Worm (Caenorhabditis elegans) whole organism, mixed stage, embryonic: ENCODE data around the gene msp-45.
A peak's percentile ranks its signal among the peaks of the same experiment; 100 is the strongest.

Experiments
- M03D4.4 ChIP-seq: sonication (generic microtip); optimal IDR thresholded peaks from 2 replicates; lab custom pipeline; 2017; ENCODE audit warnings: mild to moderate bottlenecking, missing genetic modification characterization, missing compliant biosample characterization
- bed-3 ChIP-seq: fragments of 200-800 bp; sonication (Bioruptor generic); optimal IDR thresholded peaks from 3 replicates; lab custom pipeline; 2018; ENCODE audit warnings: mild to moderate bottlenecking, missing genetic modification characterization, moderate library complexity, missing compliant biosample characterization
- blmp-1 ChIP-seq: fragments of 150-350 bp; optimal IDR thresholded peaks from 2 replicates; lab custom pipeline; 2014; ENCODE audit warnings: missing biosample characterization, missing genetic modification characterization
- ceh-43 ChIP-seq: fragments of 200-800 bp; sonication (Bioruptor generic); optimal IDR thresholded peaks from 2 replicates; lab custom pipeline; 2018; ENCODE audit warnings: mild to moderate bottlenecking, missing genetic modification characterization, moderate library complexity, missing compliant biosample characterization
- ceh-83 ChIP-seq: fragments of 200-800 bp; sonication (Bioruptor generic); optimal IDR thresholded peaks from 2 replicates; lab custom pipeline; 2018; ENCODE audit warnings: mild to moderate bottlenecking, missing genetic modification characterization, missing compliant biosample characterization
- ces-1 ChIP-seq: fragments of 150-350 bp; optimal IDR thresholded peaks from 2 replicates; lab custom pipeline; 2014; ENCODE audit warnings: missing biosample characterization, missing genetic modification reagents, missing genetic modification characterization
- drap-1 ChIP-seq: fragments of 200-800 bp; sonication (Bioruptor generic); optimal IDR thresholded peaks from 3 replicates; lab custom pipeline; 2018; ENCODE audit warnings: mild to moderate bottlenecking, missing genetic modification characterization, missing compliant biosample characterization
- elt-1 ChIP-seq: sonication (generic microtip); optimal IDR thresholded peaks from 2 replicates; lab custom pipeline; 2017; ENCODE audit warnings: missing genetic modification characterization, mild to moderate bottlenecking, missing compliant biosample characterization, antibody characterized with exemption, moderate library complexity, borderline replicate concordance; ENCODE audit not compliant: insufficient read depth
- elt-3 ChIP-seq: fragments of 150-350 bp; optimal IDR thresholded peaks from 2 replicates; lab custom pipeline; 2014; ENCODE audit warnings: missing biosample characterization, missing genetic modification characterization
- flh-1 ChIP-seq: fragments of 200-800 bp; sonication (Bioruptor generic); optimal IDR thresholded peaks from 2 replicates; lab custom pipeline; 2018; ENCODE audit warnings: mild to moderate bottlenecking, missing genetic modification characterization, moderate library complexity, missing compliant biosample characterization
- ham-2 ChIP-seq: fragments of 200-800 bp; sonication (Bioruptor generic); optimal IDR thresholded peaks from 2 replicates; lab custom pipeline; 2018; ENCODE audit warnings: mild to moderate bottlenecking, missing genetic modification characterization, missing compliant biosample characterization
- hlh-1 ChIP-seq: fragments of 150-350 bp; optimal IDR thresholded peaks from 2 replicates; lab custom pipeline; 2014; ENCODE audit warnings: missing biosample characterization, missing genetic modification reagents, missing genetic modification characterization
- lin-32 ChIP-seq: fragments of 200-800 bp; sonication (Bioruptor generic); optimal IDR thresholded peaks from 2 replicates; lab custom pipeline; 2018; ENCODE audit warnings: mild to moderate bottlenecking, missing genetic modification characterization, missing compliant biosample characterization
- lsy-2 ChIP-seq: fragments of 150-350 bp; optimal IDR thresholded peaks from 2 replicates; lab custom pipeline; 2014; ENCODE audit warnings: missing biosample characterization, missing genetic modification characterization
- mls-2 ChIP-seq: sonication (generic microtip); optimal IDR thresholded peaks from 2 replicates; lab custom pipeline; 2016; ENCODE audit warnings: mild to moderate bottlenecking, missing genetic modification characterization, moderate library complexity, missing compliant biosample characterization
- nhr-12 ChIP-seq: fragments of 150-350 bp; optimal IDR thresholded peaks from 2 replicates; lab custom pipeline; 2014; ENCODE audit warnings: missing biosample characterization, missing genetic modification characterization
- nhr-2 ChIP-seq: fragments of 150-350 bp; optimal IDR thresholded peaks from 2 replicates; lab custom pipeline; 2014; ENCODE audit warnings: missing biosample characterization, missing genetic modification characterization
- nhr-237 ChIP-seq: fragments of 150-350 bp; optimal IDR thresholded peaks from 2 replicates; lab custom pipeline; 2014; ENCODE audit warnings: missing biosample characterization, missing genetic modification characterization
- nhr-28 ChIP-seq: fragments of 150-350 bp; optimal IDR thresholded peaks from 2 replicates; lab custom pipeline; 2014; ENCODE audit warnings: missing biosample characterization, missing genetic modification characterization
- pha-4 ChIP-seq: fragments of 150-350 bp; optimal IDR thresholded peaks from 2 replicates; lab custom pipeline; 2018; ENCODE audit warnings: missing biosample characterization, missing genetic modification reagents, missing genetic modification characterization
- snpc-4 ChIP-seq: fragments of 150-350 bp; optimal IDR thresholded peaks from 2 replicates; lab custom pipeline; 2014; ENCODE audit warnings: missing biosample characterization, missing genetic modification characterization
- sptf-1 ChIP-seq: sonication (generic microtip); optimal IDR thresholded peaks from 2 replicates; lab custom pipeline; 2017; ENCODE audit warnings: mild to moderate bottlenecking, missing genetic modification characterization, moderate library complexity, missing compliant biosample characterization
- tbx-8 ChIP-seq: fragments of 200-800 bp; sonication (Bioruptor generic); optimal IDR thresholded peaks from 2 replicates; lab custom pipeline; 2018; ENCODE audit warnings: mild to moderate bottlenecking, missing genetic modification characterization, moderate library complexity, missing compliant biosample characterization
- unc-120 ChIP-seq: sonication (generic microtip); optimal IDR thresholded peaks from 2 replicates; lab custom pipeline; 2017; ENCODE audit warnings: missing genetic modification characterization, missing compliant biosample characterization; ENCODE audit not compliant: poor library complexity, severe bottlenecking
- unc-39 ChIP-seq: fragments of 150-350 bp; optimal IDR thresholded peaks from 2 replicates; lab custom pipeline; 2014; ENCODE audit warnings: missing biosample characterization, missing genetic modification characterization
- unc-62 ChIP-seq: fragments of 150-350 bp; optimal IDR thresholded peaks from 2 replicates; lab custom pipeline; 2014; ENCODE audit warnings: missing biosample characterization, missing genetic modification reagents, missing genetic modification characterization

The msp-45 gene

ce11 chrII:5148349-5148748, 8.5 kb downstream of the msp-45 start, which contains the start of gene F58A6.5:
F58A6.5 (minus strand) TSS chrII:5148449.
- TF ChIP-seq blmp-1 (tag; lab: Kevin White, UChicago) (no peak), nhr-237 (tag; lab: Kevin White, UChicago) (no peak), nhr-2 (tag; lab: Kevin White, UChicago) (no peak), snpc-4 (tag; lab: Kevin White, UChicago) (no peak), elt-3 (tag; lab: Kevin White, UChicago) (no peak), sptf-1 (tag; lab: Kevin White, UChicago) (no peak), unc-120 (no peak), mls-2 (tag; lab: Kevin White, UChicago) (no peak), flh-1 (GFP tag; lab: Kevin White, UChicago) (no peak), pha-4 (no peak), ham-2 (GFP tag; lab: Kevin White, UChicago) (no peak), lsy-2 (tag; lab: Kevin White, UChicago) (no peak)

- no peak for TF ChIP-seq nhr-12 (tag; lab: Kevin White, UChicago)
- TF ChIP-seq, all 35 proteins: peak for 0
Measured at ce11 chrII:5142619-5143018, 14.3 kb downstream of the msp-45 start, which contains the start of gene F58A6.1. F58A6.1 (plus strand) TSS chrII:5142919.

ce11 chrII:5141945-5142514, 14.9 kb downstream of the msp-45 start, which contains the start of gene nas-29:
nas-29 (minus strand) TSS chrII:5142036.
- TF ChIP-seq sptf-1 (tag; lab: Kevin White, UChicago), result no peak
- TF ChIP-seq unc-39 (tag; lab: Kevin White, UChicago), result no peak
- TF ChIP-seq unc-62 (GFP tag; lab: Kevin White, UChicago), result no peak
- no peak for TF ChIP-seq nhr-28 (tag; lab: Kevin White, UChicago)
- TF ChIP-seq ces-1, result no peak
- no peak for TF ChIP-seq ceh-43 (GFP tag; lab: Kevin White, UChicago)
- TF ChIP-seq bed-3 (GFP tag; lab: Kevin White, UChicago), result no peak
- no peak for TF ChIP-seq snpc-4 (tag; lab: Kevin White, UChicago)

ce11 chrII:5136296-5136767, 20.6 kb downstream of the msp-45 start, which contains the start of gene F58A6.2:
F58A6.2 (plus strand) TSS chrII:5136717.
- TF ChIP-seq ceh-83 (GFP tag; lab: Kevin White, UChicago) (no peak), nhr-237 (tag; lab: Kevin White, UChicago) (no peak), nhr-12 (tag; lab: Kevin White, UChicago) (no peak), pha-4 (no peak), tbx-8 (GFP tag; lab: Kevin White, UChicago) (no peak), elt-3 (tag; lab: Kevin White, UChicago) (no peak), hlh-1 (tag; lab: Kevin White, UChicago) (no peak), M03D4.4 (tag; lab: Kevin White, UChicago) (no peak)
- TF ChIP-seq, all 35 proteins: peak for 0

- no peak for TF ChIP-seq elt-1
- TF ChIP-seq hlh-1 (tag; lab: Kevin White, UChicago), result no peak
Measured at ce11 chrII:5131800-5132199, 25.1 kb downstream of the msp-45 start.

ce11 chrII:5130081-5130480, 26.8 kb downstream of the msp-45 start, which contains the start of gene lgc-56:
lgc-56 (plus strand) TSS chrII:5130381.
- TF ChIP-seq M03D4.4 (tag; lab: Kevin White, UChicago) (no peak), lin-32 (no peak), drap-1 (GFP tag; lab: Kevin White, UChicago) (no peak), pha-4 (no peak), elt-3 (tag; lab: Kevin White, UChicago) (no peak)

- TF ChIP-seq blmp-1 (tag; lab: Kevin White, UChicago), result no peak
- peak; percentile 86 for TF ChIP-seq unc-62 (GFP tag; lab: Kevin White, UChicago)
- TF ChIP-seq nhr-2 (tag; lab: Kevin White, UChicago), result no peak
- no peak for TF ChIP-seq M03D4.4 (tag; lab: Kevin White, UChicago)
- TF ChIP-seq, all 35 proteins: peak for 1
Measured at ce11 chrII:5120612-5121011, 36.3 kb downstream of the msp-45 start.
